Fruit fly (Drosophila melanogaster) whole organism, pupa: ENCODE data around the gene CG31917.

Experiments
- CG8301 ChIP-seq: fragments of 200-800 bp; sonication (Bioruptor generic); optimal IDR thresholded peaks from 2 replicates; lab custom pipeline; 2018; ENCODE audit warnings: missing biosample characterization, mild to moderate bottlenecking, missing genetic modification characterization
- D1 ChIP-seq: fragments of 200-800 bp; sonication (Bioruptor generic); optimal IDR thresholded peaks from 2 replicates; lab custom pipeline; 2018; ENCODE audit warnings: missing biosample characterization, mild to moderate bottlenecking, missing genetic modification characterization, moderate library complexity
- Ets98B ChIP-seq: fragments of 200-800 bp; sonication (Bioruptor generic); IDR thresholded peaks from 2 replicates; pipeline ENCODE4 v1.3.6; 2022; ENCODE audit warnings: missing biosample characterization, missing genetic modification characterization
- gl ChIP-seq: fragments of 200-800 bp; sonication (Bioruptor generic); optimal IDR thresholded peaks from 2 replicates; lab custom pipeline; 2018; ENCODE audit warnings: missing biosample characterization, mild to moderate bottlenecking, missing genetic modification characterization
- rn ChIP-seq: fragments of 200-800 bp; sonication (Bioruptor generic); IDR thresholded peaks from 2 replicates; pipeline ENCODE4 v1.3.6; 2022; ENCODE audit warnings: missing biosample characterization, missing genetic modification characterization

DNA sequence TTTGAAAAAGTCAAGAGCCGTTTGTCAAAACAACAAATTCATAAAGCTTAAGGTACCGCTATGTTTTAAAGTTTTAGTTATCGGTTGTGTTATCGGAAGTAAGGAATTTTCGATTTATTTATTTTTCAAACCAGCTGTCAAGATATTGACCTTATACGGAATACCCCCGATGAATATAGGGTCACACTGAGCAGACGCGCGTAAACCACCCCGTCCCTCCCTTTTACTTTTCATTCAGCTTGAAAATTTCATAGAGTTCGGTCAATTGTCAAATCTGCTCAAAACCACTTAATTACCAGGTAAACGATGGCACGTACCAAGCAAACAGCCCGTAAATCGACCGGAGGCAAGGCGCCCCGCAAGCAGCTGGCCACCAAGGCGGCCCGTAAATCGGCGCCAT, 44.3 kb upstream of the CG31917 start, which contains the start of the genes CG14036 and His3.3A:
- TF ChIP-seq Ets98B (GFP tag; lab: Robert Waterston, UW): no peak
- TF ChIP-seq CG8301: no peak
- TF ChIP-seq gl (tag; lab: Kevin White, UChicago): no peak
- TF ChIP-seq D1 (tag; lab: Kevin White, UChicago): no peak
- no peak for TF ChIP-seq rn (GFP tag; lab: Robert Waterston, UW)
